Fruit fly (Drosophila melanogaster) S2 (cell line): ENCODE data around the gene Cep97.

Experiments used
- CG8478 ChIP-seq: fragments of >200 bp; optimal IDR thresholded peaks from 2 replicates; lab custom pipeline; 2018
- CTCF ChIP-seq, 2 experiments: fragments of >200 bp; optimal IDR thresholded peaks; 2 replicates each; lab custom pipeline; 2018

Cep97 gene

DNA sequence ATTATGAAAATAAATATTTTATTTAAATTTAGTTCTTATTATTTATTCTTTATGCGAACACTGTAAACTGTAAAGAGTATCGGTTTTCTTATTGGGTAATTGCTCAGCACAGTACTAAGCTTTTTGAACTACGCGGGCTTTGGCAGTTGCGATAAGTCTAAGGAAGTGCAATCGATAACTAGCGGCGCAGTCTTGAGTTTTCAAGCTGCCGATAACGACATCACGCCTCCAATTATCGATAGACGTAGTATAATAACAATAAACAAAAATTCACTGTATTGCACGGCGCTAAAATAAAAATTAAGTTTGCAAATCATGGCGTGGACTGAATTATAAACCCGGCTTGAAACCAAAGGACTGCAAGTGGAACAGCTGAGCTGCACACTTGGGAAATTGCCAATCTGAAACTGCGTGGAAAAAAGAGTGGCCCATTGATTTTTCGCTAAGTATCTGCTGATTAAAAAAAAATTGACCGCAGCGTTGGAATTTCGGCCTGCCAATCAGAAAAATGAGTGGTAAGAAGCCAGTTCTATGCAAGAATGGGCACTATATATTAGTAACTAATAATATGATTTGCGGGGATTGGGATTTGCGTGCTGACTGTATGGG lies at the start of gene Cep97:
Cep97 (plus strand) TSS at position 224 of the 609 bp plus-strand sequence.
- no peak for TF ChIP-seq CG8478 (lab: Kevin White, UChicago)
- no peak for TF ChIP-seq CTCF (optimal IDR thresholded peaks at IDR 0.05; lab: Kevin White, UChicago)

DNA sequence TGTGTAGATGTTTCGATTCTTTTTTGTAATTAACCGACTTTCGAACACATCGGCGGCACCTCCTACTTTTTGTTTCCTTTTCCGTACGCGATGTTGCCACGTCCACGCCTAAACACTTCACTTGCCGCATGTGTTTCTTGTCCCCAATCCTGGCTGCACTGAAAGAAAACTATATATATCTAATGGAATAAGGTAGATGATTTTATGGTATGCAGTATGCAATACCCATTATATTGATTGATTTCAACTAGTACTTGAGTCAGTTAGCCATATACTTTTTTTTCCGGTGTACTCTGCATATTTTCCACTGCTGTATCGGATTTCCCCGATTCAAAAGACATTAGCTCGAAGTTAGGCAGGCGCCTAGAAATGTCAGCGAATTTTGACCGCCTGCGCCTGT lies 48.6 kb upstream of the Cep97 start:
- no peak for TF ChIP-seq CTCF (optimal IDR thresholded peaks at IDR 0.05; lab: Kevin White, UChicago)
- no peak for TF ChIP-seq CG8478 (lab: Kevin White, UChicago)

DNA sequence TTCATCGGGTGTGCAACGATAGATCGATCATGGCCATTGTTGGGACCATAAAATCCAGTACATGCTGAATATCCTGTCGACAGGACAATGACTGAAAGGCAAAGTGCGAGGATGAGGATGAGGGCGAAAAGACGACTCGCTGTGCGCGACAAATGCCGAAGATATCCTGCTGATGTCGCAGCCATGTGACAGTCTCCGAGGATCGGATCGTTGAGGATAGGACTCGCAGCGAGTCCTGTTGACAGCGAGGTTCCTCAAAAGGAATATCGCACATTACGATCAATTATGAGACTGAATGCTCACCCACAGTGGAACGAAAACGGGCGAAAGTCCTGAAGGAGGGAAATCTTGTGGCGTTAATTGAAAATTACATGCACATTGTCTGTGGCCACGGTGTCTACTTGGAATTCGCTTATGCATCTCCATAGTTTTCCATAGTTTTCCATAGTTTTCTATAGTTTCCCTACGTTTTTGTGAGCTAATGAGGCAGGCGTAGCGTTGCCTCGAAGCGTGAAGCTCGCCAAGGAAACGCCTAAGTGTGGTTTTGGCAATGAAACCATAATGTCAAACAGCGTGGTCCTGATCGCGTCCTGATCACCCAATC lies 44.9 kb upstream of the Cep97 start:
- TF ChIP-seq CTCF (optimal IDR thresholded peaks at IDR 0.05; lab: Kevin White, UChicago) (no peak), CG8478 (lab: Kevin White, UChicago) (no peak)

DNA sequence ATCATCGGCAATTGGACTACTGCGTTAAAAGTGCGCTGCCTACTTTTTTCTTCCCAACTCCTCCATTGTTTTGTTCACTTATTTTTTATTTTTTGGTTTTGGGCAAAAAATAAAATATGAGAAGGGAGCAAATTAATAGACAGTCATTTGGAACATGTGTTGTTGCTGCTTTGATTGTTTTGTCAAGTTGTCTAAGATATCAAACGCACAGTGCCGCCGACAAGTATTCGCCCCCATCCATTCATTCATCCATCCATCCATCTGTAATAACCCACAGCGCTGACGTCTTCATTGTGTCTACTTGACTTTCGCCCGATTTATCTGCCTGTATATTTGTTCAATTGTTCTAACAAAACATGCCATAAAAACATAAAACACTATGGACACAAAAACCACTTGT lies 43.7 kb upstream of the Cep97 start:
- no peak for TF ChIP-seq CG8478 (lab: Kevin White, UChicago)
- no peak for TF ChIP-seq CTCF (optimal IDR thresholded peaks at IDR 0.05; lab: Kevin White, UChicago)

DNA sequence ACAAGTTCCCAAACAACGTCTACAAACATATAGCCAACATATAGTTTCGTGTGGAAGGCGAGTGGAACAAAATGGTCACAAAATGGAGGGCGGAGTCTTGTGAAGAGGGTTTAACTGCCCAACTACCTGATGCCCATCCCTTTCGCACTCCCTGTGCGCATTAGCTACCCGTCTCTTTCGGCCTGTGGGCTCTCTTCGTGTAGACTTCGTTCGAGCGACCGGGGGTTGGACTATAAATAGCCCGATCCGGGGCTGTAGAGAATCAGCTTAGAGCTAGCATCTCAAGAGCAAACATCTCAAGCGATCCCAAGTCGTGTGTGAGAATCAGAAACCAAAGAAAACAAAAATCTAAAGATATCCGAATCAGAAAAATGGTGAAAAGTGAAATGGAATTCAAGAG lies 42.1 kb upstream of the Cep97 start, which contains the start of gene slp1:
slp1 (plus strand) TSS at position 263 of the 400 bp plus-strand sequence.
- TF ChIP-seq CTCF (optimal IDR thresholded peaks at IDR 0.05; lab: Kevin White, UChicago) (no peak), CG8478 (lab: Kevin White, UChicago) (no peak)

DNA sequence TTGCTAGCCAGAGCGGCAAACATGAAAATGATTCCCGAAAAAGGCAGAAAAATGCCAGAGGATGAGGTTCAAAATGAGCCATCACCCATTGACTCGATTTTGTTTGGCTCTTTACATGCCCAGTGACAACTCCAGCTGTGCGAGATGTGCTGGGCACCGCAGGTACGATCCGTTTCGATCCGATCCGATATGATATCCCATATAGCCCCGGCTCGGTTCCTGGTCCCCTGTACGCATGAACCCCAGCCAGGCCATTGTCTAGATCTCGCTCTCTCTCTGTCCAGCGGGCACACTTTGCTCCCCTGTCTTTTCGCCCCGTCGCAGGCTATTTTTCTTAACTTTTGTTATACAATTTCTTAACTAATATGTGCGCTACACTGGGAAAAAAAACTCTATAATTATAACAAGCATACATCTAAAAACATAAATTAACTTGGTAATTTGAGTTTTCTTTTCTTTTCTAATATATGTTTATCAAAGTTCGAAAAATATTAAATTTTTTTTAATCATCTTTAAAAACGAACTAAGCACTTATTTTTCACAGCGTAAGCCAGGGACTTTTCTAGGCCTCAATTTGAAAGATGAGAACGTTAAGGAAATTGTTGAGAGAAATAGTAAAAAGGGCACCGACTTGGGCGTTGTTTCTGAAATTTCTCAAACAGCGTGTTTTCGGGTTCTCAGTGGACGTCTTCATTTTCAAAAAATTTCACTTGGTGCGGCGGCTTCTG lies 39.9 kb upstream of the Cep97 start:
- TF ChIP-seq CTCF (optimal IDR thresholded peaks at IDR 0.05; lab: Kevin White, UChicago) = no peak
- no peak for TF ChIP-seq CG8478 (lab: Kevin White, UChicago)

DNA sequence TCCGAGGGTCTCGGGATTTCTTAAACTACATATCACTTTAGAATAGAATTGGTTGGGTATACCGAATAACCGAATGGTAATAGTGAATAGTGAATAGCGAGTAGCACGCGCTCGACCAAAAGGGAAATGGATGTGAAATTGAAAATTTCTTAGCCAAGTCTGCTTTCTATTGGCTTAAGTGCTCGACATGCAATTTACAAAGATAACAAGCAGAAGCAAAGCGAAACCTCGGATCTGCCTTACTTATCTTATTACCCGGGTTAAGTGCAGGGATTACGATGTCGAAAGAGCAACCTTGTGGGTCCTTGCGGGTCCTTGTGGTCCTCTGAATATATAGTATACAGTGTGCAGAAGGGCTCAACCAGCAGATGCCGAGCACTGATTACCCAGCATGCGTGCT lies 38.3 kb upstream of the Cep97 start:
- TF ChIP-seq CTCF (optimal IDR thresholded peaks at IDR 0.05; lab: Kevin White, UChicago) (no peak), CG8478 (lab: Kevin White, UChicago) (no peak)

DNA sequence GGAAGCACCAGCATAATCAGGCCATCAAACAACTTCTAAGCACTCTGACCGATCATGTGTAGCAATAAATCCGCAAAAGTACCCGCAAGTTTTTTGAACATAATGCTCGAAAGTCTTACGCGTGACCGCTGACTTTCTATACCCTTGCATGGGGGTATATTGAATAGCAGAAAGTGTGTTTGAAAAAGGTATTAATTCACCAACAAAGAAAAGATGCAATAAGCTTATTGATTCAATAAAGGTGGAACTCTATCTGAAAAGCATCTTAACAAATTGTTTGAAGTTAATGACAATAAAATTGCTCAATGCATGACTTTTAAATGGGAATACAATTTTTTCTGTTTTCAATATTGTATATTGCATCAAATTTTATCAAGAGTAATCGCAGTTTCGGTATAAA lies 35.8 kb upstream of the Cep97 start:
- no peak for TF ChIP-seq CTCF (optimal IDR thresholded peaks at IDR 0.05; lab: Kevin White, UChicago)
- no peak for TF ChIP-seq CG8478 (lab: Kevin White, UChicago)

DNA sequence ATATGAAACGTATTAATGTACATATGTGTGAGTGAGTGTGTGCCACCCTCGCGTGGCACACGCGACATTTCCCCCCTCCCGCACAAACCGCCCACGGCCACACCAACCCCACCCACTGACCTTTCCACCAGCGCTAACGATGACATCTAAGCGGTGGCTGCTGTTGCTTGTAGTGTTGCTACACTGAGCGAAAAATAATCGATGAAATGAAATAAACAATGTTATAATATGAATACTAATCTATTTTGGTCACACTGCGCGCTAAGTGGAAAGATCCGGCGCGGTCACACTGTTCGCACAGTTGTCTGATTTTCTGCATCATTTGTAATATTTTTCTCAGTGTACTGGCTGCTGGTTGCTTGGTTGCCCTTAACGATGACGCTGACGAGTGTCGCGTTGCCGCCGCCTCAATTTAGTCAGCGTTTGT lies 35.2 kb upstream of the Cep97 start:
- TF ChIP-seq CG8478 (lab: Kevin White, UChicago) (no peak), CTCF (optimal IDR thresholded peaks at IDR 0.05; lab: Kevin White, UChicago) (no peak)

DNA sequence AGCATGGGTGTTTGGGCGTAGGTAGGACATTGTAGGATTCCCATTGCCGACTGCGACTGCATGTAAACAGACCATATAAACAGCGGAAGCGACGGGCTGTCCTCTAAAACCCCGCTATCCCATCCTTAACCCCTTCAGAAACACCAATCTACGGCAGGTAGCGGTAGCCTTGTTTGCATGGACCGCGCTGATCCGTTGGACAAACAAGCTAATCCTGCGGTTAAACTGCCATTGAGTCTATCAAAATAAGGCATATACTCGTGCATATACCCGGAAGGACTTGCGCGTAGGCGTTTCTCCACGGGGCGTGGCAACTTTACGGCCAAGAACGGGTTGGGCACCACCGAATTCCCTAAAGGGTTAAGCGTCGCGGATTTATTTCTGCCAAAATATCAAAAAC lies 33.6 kb upstream of the Cep97 start:
- TF ChIP-seq CG8478 (lab: Kevin White, UChicago) (no peak), CTCF (optimal IDR thresholded peaks at IDR 0.05; lab: Kevin White, UChicago) (no peak)

DNA sequence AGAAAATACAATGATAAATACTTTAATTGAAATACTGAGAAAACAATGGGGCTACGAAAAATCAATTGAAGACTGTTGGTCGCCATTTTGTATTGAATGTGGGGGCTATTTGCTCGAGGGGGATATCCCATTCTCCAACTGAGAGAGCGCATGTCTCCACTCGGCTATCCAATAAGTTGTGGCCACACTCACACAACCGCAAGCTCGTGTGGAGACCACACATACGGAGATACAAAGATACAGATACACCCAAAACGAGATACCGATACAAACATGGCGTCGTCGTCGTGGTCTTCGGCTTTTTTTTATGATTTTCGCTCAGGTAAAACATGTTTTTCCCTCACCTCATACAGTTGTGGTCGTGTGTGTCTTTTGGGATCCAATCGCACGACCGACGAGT lies 32.3 kb upstream of the Cep97 start:
- no peak for TF ChIP-seq CG8478 (lab: Kevin White, UChicago)
- TF ChIP-seq CTCF (optimal IDR thresholded peaks at IDR 0.05; lab: Kevin White, UChicago) = no peak

DNA sequence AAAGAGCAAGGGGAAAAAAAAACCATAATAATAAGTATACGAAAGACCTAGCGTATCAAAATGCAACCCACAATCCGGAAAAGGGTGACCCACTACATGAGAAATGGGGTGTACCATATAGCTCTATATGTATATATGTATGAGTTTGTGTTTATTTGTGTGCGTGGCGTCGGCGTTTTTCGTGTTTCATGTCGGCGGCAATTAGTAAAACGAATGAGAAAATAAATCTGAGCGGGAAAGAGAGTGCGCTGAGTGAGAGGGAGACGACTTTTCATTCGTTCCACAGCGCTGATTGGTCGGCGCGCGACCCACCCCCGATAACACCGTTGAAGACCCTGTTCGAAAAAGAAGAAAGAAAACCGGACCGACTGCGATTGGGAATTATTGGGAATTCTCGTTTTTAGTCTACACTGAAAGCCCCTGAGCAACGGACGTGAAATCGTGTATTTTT lies 31.0 kb upstream of the Cep97 start, which contains the start of gene slp2:
slp2 (plus strand) TSS at position 401 of the 451 bp plus-strand sequence.
- TF ChIP-seq CG8478 (lab: Kevin White, UChicago) (no peak), CTCF (optimal IDR thresholded peaks at IDR 0.05; lab: Kevin White, UChicago) (no peak)

DNA sequence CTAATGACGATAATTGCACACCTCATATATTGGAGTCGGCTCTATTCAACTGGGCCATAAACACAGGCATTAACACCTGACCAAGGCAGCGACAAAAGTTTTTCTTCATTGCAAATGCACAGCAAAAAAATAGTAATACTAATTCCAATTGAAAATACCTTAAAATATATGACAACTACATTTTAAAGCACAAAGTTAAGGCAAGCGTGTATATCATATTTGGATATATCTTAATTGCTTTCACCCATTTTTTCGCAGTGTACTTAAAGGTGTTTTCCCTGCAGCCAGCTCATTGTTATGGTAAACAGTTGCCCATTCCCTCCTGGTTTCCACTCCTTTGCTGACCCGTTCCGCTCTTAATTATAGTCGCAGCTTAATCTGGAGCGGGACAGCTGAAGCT lies 26.5 kb upstream of the Cep97 start:
- TF ChIP-seq CG8478 (lab: Kevin White, UChicago) = no peak
- no peak for TF ChIP-seq CTCF (optimal IDR thresholded peaks at IDR 0.05; lab: Kevin White, UChicago)

DNA sequence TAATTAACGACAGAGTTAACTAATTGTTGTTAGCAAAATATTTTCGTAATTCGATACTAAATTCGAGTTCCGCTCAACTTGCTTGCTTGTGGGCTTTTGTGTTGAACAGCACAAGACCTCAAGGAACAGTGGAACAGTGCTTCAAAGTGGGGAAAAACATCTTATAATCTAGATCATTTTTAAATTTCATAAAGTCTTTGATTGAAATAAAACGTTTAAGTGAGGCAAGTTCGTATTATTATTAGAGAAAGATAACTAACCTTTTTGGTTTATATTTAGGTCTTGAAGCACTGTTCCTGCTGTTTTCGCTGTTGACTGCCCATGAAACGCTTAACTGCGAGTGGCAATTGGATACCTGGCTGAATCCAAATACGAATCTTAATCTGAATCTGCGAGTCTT lies 23.4 kb upstream of the Cep97 start:
- TF ChIP-seq CG8478 (lab: Kevin White, UChicago) = no peak
- no peak for TF ChIP-seq CTCF (optimal IDR thresholded peaks at IDR 0.05; lab: Kevin White, UChicago)
